Worm (Caenorhabditis elegans): Measurements from ENCODE around the gene clec-134.

The clec-134 gene

ce11 chrII:3609764-3610163 is 29.9 kb downstream of the clec-134 start, which contains the start of gene Y49F6A.5:
Gene Y49F6A.5 (minus strand): TSS chrII:3609864.
- TF ChIP-seq tbx-2 (tag; optimal IDR thresholded peaks at IDR 0.05) (no peak), nhr-12 (tag; optimal IDR thresholded peaks at IDR 0.05) (no peak), lin-39 (tag; optimal IDR thresholded peaks at IDR 0.05) (no peak), ZK546.5 (tag; optimal IDR thresholded peaks at IDR 0.05) (no peak), nhr-25 (tag; optimal IDR thresholded peaks at IDR 0.05) (no peak)

- TF ChIP-seq ZK546.5 (tag; optimal IDR thresholded peaks at IDR 0.05): no peak
- TF ChIP-seq elt-3 (tag; optimal IDR thresholded peaks at IDR 0.05): no peak
- no peak for TF ChIP-seq nhr-76 (tag; optimal IDR thresholded peaks at IDR 0.05)
- TF ChIP-seq nfya-1 (tag; optimal IDR thresholded peaks at IDR 0.05; ENCODE audit: insufficient read depth): peak; percentile 98
Observed at ce11 chrII:3616615-3617014, 36.7 kb downstream of the clec-134 start.

ce11 chrII:3617512-3617911 is 37.6 kb downstream of the clec-134 start, which contains the start of gene F40E12.1:
Gene F40E12.1 (plus strand): TSS chrII:3617812.
- no peak for TF ChIP-seq ZK546.5 (tag; optimal IDR thresholded peaks at IDR 0.05)
- TF ChIP-seq elt-2 (tag; optimal IDR thresholded peaks at IDR 0.05): no peak
- TF ChIP-seq nhr-237 (tag; optimal IDR thresholded peaks at IDR 0.05): no peak
- no peak for TF ChIP-seq elt-1 (tag; optimal IDR thresholded peaks at IDR 0.05)
- TF ChIP-seq zag-1 (tag; optimal IDR thresholded peaks at IDR 0.05): no peak
- TF ChIP-seq aly-2 (tag; optimal IDR thresholded peaks at IDR 0.05): no peak
- TF ChIP-seq ama-1 (optimal IDR thresholded peaks at IDR 0.05): no peak
- TF ChIP-seq nhr-67 (tag; optimal IDR thresholded peaks at IDR 0.05): no peak
- no peak for TF ChIP-seq ceh-16 (tag; optimal IDR thresholded peaks at IDR 0.05)
- TF ChIP-seq skn-1 (tag; optimal IDR thresholded peaks at IDR 0.05): no peak
- no peak for TF ChIP-seq nhr-28 (tag; optimal IDR thresholded peaks at IDR 0.05)
- no peak for TF ChIP-seq pha-4 (tag; optimal IDR thresholded peaks at IDR 0.05)
- TF ChIP-seq R02D3.7 (tag; optimal IDR thresholded peaks at IDR 0.05): no peak
- no peak for TF ChIP-seq nhr-77 (tag; optimal IDR thresholded peaks at IDR 0.05)
- TF ChIP-seq nhr-23 (tag; optimal IDR thresholded peaks at IDR 0.05): no peak

- TF ChIP-seq lsy-12 (tag; optimal IDR thresholded peaks at IDR 0.05) (no peak), nhr-12 (tag; optimal IDR thresholded peaks at IDR 0.05) (no peak)
Observed at ce11 chrII:3620862-3621261, 41.0 kb downstream of the clec-134 start.

- TF ChIP-seq lsy-12 (tag; optimal IDR thresholded peaks at IDR 0.05): no peak
- TF ChIP-seq nhr-67 (tag; optimal IDR thresholded peaks at IDR 0.05): no peak
- TF ChIP-seq snpc-4 (tag; optimal IDR thresholded peaks at IDR 0.05): no peak
- no peak for TF ChIP-seq nhr-11 (tag; optimal IDR thresholded peaks at IDR 0.05)
- TF ChIP-seq pha-4 (tag; optimal IDR thresholded peaks at IDR 0.05): no peak
- no peak for TF ChIP-seq nhr-12 (tag; optimal IDR thresholded peaks at IDR 0.05)
- no peak for TF ChIP-seq egl-27 (tag; optimal IDR thresholded peaks at IDR 0.05)
- no peak for TF ChIP-seq ama-1 (optimal IDR thresholded peaks at IDR 0.05)
Observed at ce11 chrII:3622014-3622413, 42.1 kb downstream of the clec-134 start, which contains the start of gene M151.7. Gene M151.7 (plus strand): TSS chrII:3622314.

ce11 chrII:3626872-3627271 is 47.0 kb downstream of the clec-134 start, which contains the start of gene M151.3:
Gene M151.3 (plus strand): TSS chrII:3627172.
- TF ChIP-seq nhr-43 (tag; optimal IDR thresholded peaks at IDR 0.05; ENCODE audit: poor library complexity, severe bottlenecking): no peak
- no peak for TF ChIP-seq mml-1 (tag; optimal IDR thresholded peaks at IDR 0.05)
- no peak for TF ChIP-seq skn-1 (tag; optimal IDR thresholded peaks at IDR 0.05)

- TF ChIP-seq pqm-1 (tag; optimal IDR thresholded peaks at IDR 0.05) (no peak), nhr-23 (tag; optimal IDR thresholded peaks at IDR 0.05) (no peak), ceh-82 (tag; optimal IDR thresholded peaks at IDR 0.05) (no peak), nhr-237 (tag; optimal IDR thresholded peaks at IDR 0.05) (no peak), skn-1 (tag; optimal IDR thresholded peaks at IDR 0.05) (no peak), nfya-1 (tag; optimal IDR thresholded peaks at IDR 0.05; ENCODE audit: insufficient read depth) (no peak)
Observed at ce11 chrII:3630810-3631209, 50.9 kb downstream of the clec-134 start, which contains the start of gene M151.2. Gene M151.2 (plus strand): TSS chrII:3631110.
